Worm (Caenorhabditis elegans): ENCODE results near the gene srw-13.
"Not testable (repeated sequence)": the region's sequence is repeated elsewhere in the genome, so short reads cannot be mapped to it uniquely, and the experiment has no call there.

DNA sequence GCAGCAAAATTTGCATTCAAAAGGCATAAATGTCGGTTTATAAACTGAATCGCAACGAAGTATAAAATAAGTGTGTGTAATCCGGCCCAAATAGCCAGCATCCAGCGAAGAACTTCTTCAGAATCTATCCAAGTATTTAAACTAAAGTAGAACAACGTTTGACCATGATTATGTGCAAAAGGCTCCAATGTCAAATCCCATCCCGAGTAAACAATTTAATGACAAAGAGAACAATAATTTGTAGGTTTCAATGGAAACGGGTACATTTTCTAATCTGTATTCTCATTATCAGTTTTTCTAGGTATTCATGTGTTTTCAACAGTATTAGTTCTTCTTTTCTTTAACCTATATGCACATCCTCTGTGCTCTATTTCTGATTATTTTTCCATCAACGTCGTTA lies 24.6 kb upstream of the srw-13 start, which contains the start of gene C41G6.12:
- TF ChIP-seq hnd-1 (tag; optimal IDR thresholded peaks at IDR 0.05); ets-7 (tag; optimal IDR thresholded peaks at IDR 0.05); ama-1 (optimal IDR thresholded peaks at IDR 0.05); ceh-36 (tag; optimal IDR thresholded peaks at IDR 0.05); pes-1 (GFP tag; IDR thresholded peaks at IDR 0.05): not testable (repeated sequence)
